Fruit fly (Drosophila melanogaster) whole organism, prepupa: ENCODE results near the gene CG4565.

ENCODE experiments used
- Blimp-1 ChIP-seq: fragments of 200-800 bp; sonication (Bioruptor generic); optimal IDR thresholded peaks from 3 replicates; lab custom pipeline; 2017; ENCODE audit warnings: missing biosample characterization, missing genetic modification characterization, mild to moderate bottlenecking, moderate library complexity, missing genetic modification reagents
- CG11294 ChIP-seq: fragments of 200-800 bp; sonication (Bioruptor generic); IDR thresholded peaks from 2 replicates; pipeline ENCODE4 v1.3.6; 2022; ENCODE audit warnings: missing biosample characterization, missing genetic modification characterization
- CG15336 ChIP-seq: fragments of 200-800 bp; sonication (Bioruptor generic); IDR thresholded peaks from 2 replicates; pipeline ENCODE4 v1.3.6; 2022; ENCODE audit warnings: missing biosample characterization, missing genetic modification characterization
- CG6792 ChIP-seq: fragments of 200-800 bp; sonication (Bioruptor generic); optimal IDR thresholded peaks from 3 replicates; lab custom pipeline; 2016; ENCODE audit warnings: missing biosample characterization, missing genetic modification characterization
- Gug ChIP-seq: fragments of 200-800 bp; sonication (Bioruptor generic); IDR thresholded peaks from 2 replicates; pipeline ENCODE4 v1.3.6; 2022; ENCODE audit warnings: missing biosample characterization, missing genetic modification characterization
- Sox102F ChIP-seq: fragments of 200-800 bp; sonication (Bioruptor generic); optimal IDR thresholded peaks from 2 replicates; lab custom pipeline; 2016; ENCODE audit warnings: missing biosample characterization, mild to moderate bottlenecking, missing genetic modification characterization
- fkh ChIP-seq: fragments of 200-800 bp; sonication (Bioruptor generic); optimal IDR thresholded peaks from 3 replicates; lab custom pipeline; 2017; ENCODE audit warnings: missing biosample characterization, mild to moderate bottlenecking, missing genetic modification characterization, moderate library complexity
- pdm3 ChIP-seq: fragments of 200-800 bp; sonication (Bioruptor generic); optimal IDR thresholded peaks from 3 replicates; lab custom pipeline; 2016; ENCODE audit warnings: missing biosample characterization, missing genetic modification characterization
- salr ChIP-seq, 2 experiments: fragments of 200-800 bp; sonication (Bioruptor generic); optimal IDR thresholded peaks; 3 replicates each; lab custom pipeline; 2016 to 2018; ENCODE audit warnings: missing biosample characterization in 2 of 2, missing genetic modification characterization in 2 of 2, mild to moderate bottlenecking in 1 of 2
- topi ChIP-seq: fragments of 200-800 bp; sonication (Bioruptor generic); optimal IDR thresholded peaks from 3 replicates; lab custom pipeline; 2016; ENCODE audit warnings: missing biosample characterization, missing genetic modification characterization

- TF ChIP-seq pdm3 (GFP tag; lab: Kevin White, UChicago): no peak
- no peak for TF ChIP-seq CG15336
- TF ChIP-seq CG11294 (GFP tag; lab: Robert Waterston, UW): no peak
- TF ChIP-seq Sox102F (GFP tag; lab: Kevin White, UChicago): no peak
- no peak for TF ChIP-seq Gug (GFP tag; lab: Robert Waterston, UW)
- no peak for TF ChIP-seq Blimp-1 (GFP tag; lab: Kevin White, UChicago)
- no peak for TF ChIP-seq topi (GFP tag; lab: Kevin White, UChicago)
- no peak for TF ChIP-seq CG6792 (GFP tag; lab: Kevin White, UChicago)
- no peak for TF ChIP-seq salr (GFP tag; optimal IDR thresholded peaks at IDR 0.05; lab: Kevin White, UChicago)
- TF ChIP-seq fkh (GFP tag; lab: Kevin White, UChicago): no peak
Measured at dm6 chr3R:10850636-10851035, 1.9 kb upstream of the CG4565 start.
